Fruit fly (Drosophila melanogaster) whole organism, embryonic: ENCODE measurements around the gene CG14352.

Experiments
- Aef1 ChIP-seq: fragments of 200-800 bp; sonication (Bioruptor generic); IDR thresholded peaks from 3 replicates; pipeline ENCODE4 v1.3.6; 2022; ENCODE audit warnings: missing biosample characterization, missing genetic modification characterization
- C15 ChIP-seq: fragments of 200-800 bp; sonication (Bioruptor generic); IDR thresholded peaks from 3 replicates; pipeline ENCODE4 v1.3.6; 2022; ENCODE audit warnings: missing biosample characterization, missing genetic modification characterization
- CG11093 ChIP-seq: fragments of 200-800 bp; sonication (Bioruptor generic); IDR thresholded peaks from 3 replicates; pipeline ENCODE4 v1.3.6; 2022; ENCODE audit warnings: missing biosample characterization, missing genetic modification characterization
- CG14667 ChIP-seq: fragments of 200-800 bp; sonication (Bioruptor generic); IDR thresholded peaks from 2 replicates; pipeline ENCODE4 v1.3.6; 2022; ENCODE audit warnings: missing biosample characterization, missing genetic modification characterization
- CG1602 ChIP-seq: fragments of 200-800 bp; sonication (Bioruptor generic); optimal IDR thresholded peaks from 3 replicates; lab custom pipeline; 2016; ENCODE audit warnings: missing biosample characterization, missing genetic modification characterization
- CG17829 ChIP-seq: fragments of 200-800 bp; optimal IDR thresholded peaks from 2 replicates; lab custom pipeline; 2019; ENCODE audit warnings: missing biosample characterization, mild to moderate bottlenecking, missing genetic modification characterization, moderate library complexity
- CG18599 ChIP-seq: fragments of 200-800 bp; sonication (Bioruptor generic); optimal IDR thresholded peaks from 3 replicates; lab custom pipeline; 2017; ENCODE audit warnings: missing biosample characterization, missing genetic modification characterization, mild to moderate bottlenecking, moderate library complexity, missing genetic modification reagents
- CG18764 ChIP-seq: fragments of 200-800 bp; sonication (Bioruptor generic); optimal IDR thresholded peaks from 3 replicates; lab custom pipeline; 2016; ENCODE audit warnings: missing biosample characterization, missing genetic modification characterization
- CG2712 ChIP-seq: fragments of 200-800 bp; optimal IDR thresholded peaks from 3 replicates; lab custom pipeline; 2019; ENCODE audit warnings: missing biosample characterization, mild to moderate bottlenecking, missing genetic modification characterization, moderate library complexity
- CG31224 ChIP-seq: fragments of 200-800 bp; sonication (Bioruptor generic); IDR thresholded peaks from 2 replicates; pipeline ENCODE4 v1.3.6; 2022; ENCODE audit warnings: missing biosample characterization, missing genetic modification characterization
- CG3726 ChIP-seq: fragments of 200-800 bp; sonication (Bioruptor generic); IDR thresholded peaks from 3 replicates; pipeline ENCODE4, ENCODE4 v1.3.6; 2022; ENCODE audit warnings: missing biosample characterization, missing genetic modification characterization
- CG3847 ChIP-seq: fragments of 200-800 bp; sonication (Bioruptor generic); IDR thresholded peaks from 2 replicates; pipeline ENCODE4 v1.3.6; 2022; ENCODE audit warnings: missing biosample characterization, missing genetic modification characterization
- CG3995 ChIP-seq: fragments of 200-800 bp; sonication (Bioruptor generic); optimal IDR thresholded peaks from 3 replicates; lab custom pipeline; 2016; ENCODE audit warnings: missing biosample characterization, missing genetic modification characterization
- CG4854 ChIP-seq: fragments of 200-800 bp; sonication (Bioruptor generic); optimal IDR thresholded peaks from 2 replicates; lab custom pipeline; 2016; ENCODE audit warnings: missing biosample characterization, missing genetic modification characterization, inconsistent platforms
- CG6854 ChIP-seq: fragments of 200-800 bp; sonication (Bioruptor generic); optimal IDR thresholded peaks from 3 replicates; lab custom pipeline; 2017; ENCODE audit warnings: missing biosample characterization, mild to moderate bottlenecking, missing genetic modification characterization
- CG7357 ChIP-seq: fragments of 200-800 bp; sonication (Bioruptor generic); IDR thresholded peaks from 3 replicates; pipeline ENCODE4 v1.3.6; 2022; ENCODE audit warnings: missing biosample characterization, missing genetic modification characterization
- CkIIα-i1 ChIP-seq: fragments of 200-800 bp; sonication (Bioruptor generic); IDR thresholded peaks from 2 replicates; pipeline ENCODE4 v1.3.6; 2022; ENCODE audit warnings: missing biosample characterization, missing genetic modification characterization
- H2.0 ChIP-seq: fragments of 200-800 bp; sonication (Bioruptor generic); IDR thresholded peaks from 2 replicates; pipeline ENCODE4 v1.3.6; 2022; ENCODE audit warnings: missing biosample characterization, missing genetic modification characterization
- HmgZ ChIP-seq: fragments of 200-800 bp; sonication (Bioruptor generic); optimal IDR thresholded peaks from 2 replicates; lab custom pipeline; 2018; ENCODE audit warnings: missing biosample characterization, mild to moderate bottlenecking, missing genetic modification characterization
- MBD-R2 ChIP-seq: fragments of 200-800 bp; sonication (Bioruptor generic); IDR thresholded peaks from 2 replicates; pipeline ENCODE4 v1.3.6; 2022; ENCODE audit warnings: missing biosample characterization, missing genetic modification characterization
- Mrtf ChIP-seq: fragments of 200-800 bp; sonication (Bioruptor generic); IDR thresholded peaks from 3 replicates; pipeline ENCODE4 v1.3.6; 2022; ENCODE audit warnings: missing biosample characterization, missing genetic modification characterization
- Ptx1 ChIP-seq: fragments of 200-800 bp; sonication (Bioruptor generic); IDR thresholded peaks from 2 replicates; pipeline ENCODE4 v1.3.6; 2022; ENCODE audit warnings: missing biosample characterization, missing genetic modification characterization
- Sin3A ChIP-seq: fragments of >200 bp; optimal IDR thresholded peaks from 2 replicates; lab custom pipeline; 2018
- Usf ChIP-seq: fragments of 200-800 bp; sonication (Bioruptor generic); optimal IDR thresholded peaks from 2 replicates; lab custom pipeline; 2017; ENCODE audit warnings: missing genotype, missing biosample characterization, missing genetic modification characterization
- amos ChIP-seq: fragments of 200-800 bp; sonication (Bioruptor generic); IDR thresholded peaks from 2 replicates; pipeline ENCODE4 v1.3.6; 2022; ENCODE audit warnings: missing biosample characterization, missing genetic modification characterization; ENCODE audit not compliant: partially characterized antibody
- aop ChIP-seq: fragments of 200-800 bp; sonication (Bioruptor generic); IDR thresholded peaks from 2 replicates; pipeline ENCODE4 v1.3.6; 2022; ENCODE audit warnings: missing biosample characterization, missing genetic modification characterization
- ash1 ChIP-seq: fragments of 200-800 bp; sonication (Bioruptor generic); optimal IDR thresholded peaks from 2 replicates; lab custom pipeline; 2018; ENCODE audit warnings: missing biosample characterization, mild to moderate bottlenecking, missing genetic modification characterization
- bcd ChIP-seq: fragments of 200-800 bp; sonication (Bioruptor generic); optimal IDR thresholded peaks from 2 replicates; lab custom pipeline; 2017; ENCODE audit warnings: missing biosample characterization, mild to moderate bottlenecking, missing genetic modification characterization
- ci ChIP-seq: fragments of 200-800 bp; sonication (Bioruptor generic); IDR thresholded peaks from 3 replicates; pipeline ENCODE4 v1.3.6; 2022; ENCODE audit warnings: missing biosample characterization, missing genetic modification characterization
- da ChIP-seq: fragments of 200-800 bp; sonication (Bioruptor generic); optimal IDR thresholded peaks from 2 replicates; lab custom pipeline; 2016; ENCODE audit warnings: missing biosample characterization, missing genetic modification characterization
- dm ChIP-seq: fragments of 200-800 bp; sonication (Bioruptor generic); optimal IDR thresholded peaks from 3 replicates; lab custom pipeline; 2016; ENCODE audit warnings: missing biosample characterization, missing genetic modification characterization
- dmrt11E ChIP-seq: fragments of 200-800 bp; sonication (Bioruptor generic); optimal IDR thresholded peaks from 3 replicates; lab custom pipeline; 2018; ENCODE audit warnings: missing biosample characterization, mild to moderate bottlenecking, missing genetic modification characterization, moderate library complexity
- dysf ChIP-seq: fragments of 200-800 bp; sonication (Bioruptor generic); IDR thresholded peaks from 3 replicates; pipeline ENCODE4 v1.3.6; 2022; ENCODE audit warnings: missing biosample characterization, missing genetic modification characterization
- exex ChIP-seq: fragments of 200-800 bp; sonication (Bioruptor generic); optimal IDR thresholded peaks from 4 replicates; lab custom pipeline; 2018; ENCODE audit warnings: missing biosample characterization, mild to moderate bottlenecking, missing genetic modification characterization, moderate library complexity
- fd3F ChIP-seq: fragments of 200-800 bp; sonication (Bioruptor generic); optimal IDR thresholded peaks from 2 replicates; lab custom pipeline; 2018; ENCODE audit warnings: missing biosample characterization, mild to moderate bottlenecking, missing genetic modification characterization, moderate library complexity
- gce ChIP-seq: fragments of 200-800 bp; sonication (Bioruptor generic); IDR thresholded peaks from 3 replicates; pipeline ENCODE4 v1.3.6; 2022; ENCODE audit warnings: missing biosample characterization, missing genetic modification characterization
- gsb-n ChIP-seq: fragments of 200-800 bp; sonication (Bioruptor generic); optimal IDR thresholded peaks from 3 replicates; lab custom pipeline; 2018; ENCODE audit warnings: missing biosample characterization, mild to moderate bottlenecking, missing genetic modification characterization
- her ChIP-seq: fragments of 200-800 bp; sonication (Bioruptor generic); optimal IDR thresholded peaks from 2 replicates; lab custom pipeline; 2016; ENCODE audit warnings: missing biosample characterization, missing genetic modification characterization
- inv ChIP-seq: fragments of 200-800 bp; sonication (Bioruptor generic); IDR thresholded peaks from 2 replicates; pipeline ENCODE4 v1.3.6; 2022; ENCODE audit warnings: missing biosample characterization, missing genetic modification characterization; ENCODE audit not compliant: partially characterized antibody
- jumu ChIP-seq: fragments of 200-800 bp; sonication (Bioruptor generic); optimal IDR thresholded peaks from 3 replicates; lab custom pipeline; 2016; ENCODE audit warnings: missing biosample characterization, missing genetic modification characterization
- ken ChIP-seq: fragments of 200-800 bp; sonication (Bioruptor generic); IDR thresholded peaks from 3 replicates; pipeline ENCODE4 v1.3.6; 2022; ENCODE audit warnings: missing biosample characterization, missing genetic modification characterization
- nau ChIP-seq: fragments of 200-800 bp; sonication (Bioruptor generic); optimal IDR thresholded peaks from 3 replicates; lab custom pipeline; 2017; ENCODE audit warnings: missing biosample characterization, mild to moderate bottlenecking, missing genetic modification characterization, missing genetic modification reagents
- nom ChIP-seq: fragments of 200-800 bp; sonication (Bioruptor generic); optimal IDR thresholded peaks from 2 replicates; lab custom pipeline; 2017; ENCODE audit warnings: missing biosample characterization, missing genetic modification characterization, mild to moderate bottlenecking, moderate library complexity, missing genetic modification reagents
- peb ChIP-seq: fragments of 200-800 bp; sonication (Bioruptor generic); IDR thresholded peaks from 2 replicates; pipeline ENCODE4 v1.3.6; 2022; ENCODE audit warnings: missing biosample characterization, missing genetic modification characterization
- pum ChIP-seq: fragments of 200-800 bp; sonication (Bioruptor generic); optimal IDR thresholded peaks from 2 replicates; lab custom pipeline; 2016; ENCODE audit warnings: missing biosample characterization, missing genetic modification characterization
- schlank ChIP-seq: fragments of 200-800 bp; sonication (Bioruptor generic); optimal IDR thresholded peaks from 2 replicates; lab custom pipeline; 2018; ENCODE audit warnings: missing biosample characterization, mild to moderate bottlenecking, missing genetic modification characterization
- sens ChIP-seq: fragments of 200-800 bp; sonication (Bioruptor generic); peaks from one replicate; lab custom pipeline; 2016; ENCODE audit warnings: missing biosample characterization, missing genetic modification characterization
- sens-2 ChIP-seq: fragments of 200-800 bp; sonication (Bioruptor generic); IDR thresholded peaks from 2 replicates; pipeline ENCODE4 v1.3.6; 2022; ENCODE audit warnings: missing biosample characterization, missing genetic modification characterization
- sug ChIP-seq: fragments of 200-800 bp; optimal IDR thresholded peaks from 2 replicates; lab custom pipeline; 2019; ENCODE audit warnings: missing biosample characterization, mild to moderate bottlenecking, missing genetic modification characterization, moderate library complexity
- tna ChIP-seq: fragments of 200-800 bp; sonication (Bioruptor generic); IDR thresholded peaks from 2 replicates; pipeline ENCODE4 v1.3.6; 2022; ENCODE audit warnings: missing biosample characterization, missing genetic modification characterization; ENCODE audit not compliant: partially characterized antibody
- unpg ChIP-seq: fragments of 200-800 bp; sonication (Bioruptor generic); optimal IDR thresholded peaks from 3 replicates; lab custom pipeline; 2018; ENCODE audit warnings: missing biosample characterization, mild to moderate bottlenecking, missing genetic modification characterization, moderate library complexity
- zfh2 ChIP-seq: fragments of 200-800 bp; sonication (Bioruptor generic); optimal IDR thresholded peaks from 2 replicates; lab custom pipeline; 2016; ENCODE audit warnings: missing biosample characterization, missing genetic modification characterization

Gene CG14352

DNA sequence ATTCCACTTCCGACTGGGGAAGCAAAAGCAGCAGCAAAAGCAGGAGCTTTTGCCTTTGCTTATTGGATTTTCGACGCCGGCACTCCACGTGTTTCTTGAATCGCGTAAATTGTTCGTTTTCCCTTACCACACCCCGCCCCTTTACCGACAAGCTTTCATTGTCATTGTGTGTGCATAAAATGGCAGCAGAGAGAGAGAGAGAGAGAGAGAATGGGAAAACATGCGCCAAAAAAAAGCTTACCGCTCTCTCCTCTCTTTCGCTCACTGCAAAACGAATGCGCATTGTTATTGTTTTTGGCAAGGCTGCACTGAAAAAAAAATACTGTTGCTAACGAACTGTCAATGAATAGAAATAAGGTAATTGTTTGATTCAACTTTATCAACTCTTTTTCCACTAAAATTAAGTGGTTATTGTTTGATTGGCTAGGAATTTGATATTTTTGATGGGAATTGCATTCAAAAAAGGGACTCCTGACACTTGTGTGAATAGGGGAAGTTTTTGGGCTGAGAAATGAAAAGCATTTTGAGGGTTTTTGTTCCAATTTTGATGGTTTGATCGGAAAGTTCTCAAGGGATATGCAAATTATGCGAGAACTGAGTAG is 38.7 kb downstream of the CG14352 start (continued):
- peak; percentile 48 for TF ChIP-seq unpg (GFP tag; lab: Kevin White, UChicago)
- peak; percentile 43 for TF ChIP-seq her (GFP tag; lab: Kevin White, UChicago)
- no peak for TF ChIP-seq CG18764 (GFP tag; lab: Kevin White, UChicago)
- TF ChIP-seq MBD-R2 (GFP tag; lab: Robert Waterston, UW) = no peak
- no peak for TF ChIP-seq jumu (GFP tag; lab: Kevin White, UChicago)
- TF ChIP-seq C15 (GFP tag; lab: Robert Waterston, UW) = no peak
- TF ChIP-seq CG14667 (GFP tag; lab: Robert Waterston, UW) = no peak
- TF ChIP-seq peb (GFP tag; lab: Robert Waterston, UW) = no peak
- no peak for TF ChIP-seq inv (GFP tag; lab: Robert Waterston, UW)
- TF ChIP-seq sens-2 (GFP tag; lab: Robert Waterston, UW) = peak; percentile 4; the same call in 1 of the 2 replicates
- peak; percentile 10 for TF ChIP-seq Aef1 (GFP tag; lab: Robert Waterston, UW)
- TF ChIP-seq CG3726 (GFP tag; lab: Robert Waterston, UW) = 0 out of 3 replicates have a peak, but pooled peaks have one; percentile 6
- TF ChIP-seq ken (GFP tag; lab: Robert Waterston, UW) = peak; percentile 63
- no peak for TF ChIP-seq ash1 (GFP tag; lab: Kevin White, UChicago)
- no peak for TF ChIP-seq schlank
- TF ChIP-seq gsb-n (tag; lab: Kevin White, UChicago) = no peak
- no peak for TF ChIP-seq pum
- TF ChIP-seq dmrt11E (tag; lab: Kevin White, UChicago) = no peak
- no peak for TF ChIP-seq CG1602 (GFP tag; lab: Kevin White, UChicago)
- peak; percentile 13 for TF ChIP-seq nom (GFP tag; lab: Kevin White, UChicago)
- no peak for TF ChIP-seq zfh2
- TF ChIP-seq Usf = no peak
- peak; percentile 53 for TF ChIP-seq CG2712 (tag; lab: Kevin White, UChicago)
- no peak for TF ChIP-seq Mrtf (GFP tag; lab: Robert Waterston, UW)
- no peak for TF ChIP-seq exex
- TF ChIP-seq CG3995 = no peak
- TF ChIP-seq H2.0 (GFP tag; lab: Robert Waterston, UW) = peak; percentile 33; the same call in 1 of the 2 replicates
- TF ChIP-seq bcd = no peak
- no peak for TF ChIP-seq HmgZ (tag; lab: Kevin White, UChicago)
- TF ChIP-seq CG6854 = no peak
- TF ChIP-seq sens = peak; percentile 81
- TF ChIP-seq CG3847 = no peak
- no peak for TF ChIP-seq Sin3A (lab: Kevin White, UChicago)
- TF ChIP-seq nau (GFP tag; lab: Kevin White, UChicago) = no peak
- TF ChIP-seq aop (GFP tag; lab: Robert Waterston, UW) = no peak
- TF ChIP-seq ci (GFP tag; lab: Robert Waterston, UW) = peak; percentile 20; the same call in 1 of the 3 replicates
- no peak for TF ChIP-seq fd3F
- TF ChIP-seq CG17829 (tag; lab: Kevin White, UChicago) = peak; percentile 37
- TF ChIP-seq dm (GFP tag; lab: Kevin White, UChicago) = peak; percentile 43
- TF ChIP-seq Ptx1 = peak; percentile 4
- TF ChIP-seq gce = peak; percentile 53; the same call in 1 of the 3 replicates
- TF ChIP-seq CG7357 (GFP tag; lab: Robert Waterston, UW) = no peak
- no peak for TF ChIP-seq tna (GFP tag; lab: Robert Waterston, UW)
- TF ChIP-seq CkIIα-i1 = no peak
- no peak for TF ChIP-seq da
- no peak for TF ChIP-seq CG18599 (GFP tag; lab: Kevin White, UChicago)
- no peak for TF ChIP-seq CG11093
- TF ChIP-seq CG4854 (GFP tag; lab: Kevin White, UChicago) = no peak
- no peak for TF ChIP-seq amos (GFP tag; lab: Robert Waterston, UW)
- TF ChIP-seq CG31224 (GFP tag; lab: Robert Waterston, UW) = no peak
- peak; percentile 3; the same call in 1 of the 3 replicates for TF ChIP-seq dysf (GFP tag; lab: Robert Waterston, UW)
- peak; percentile 65 for TF ChIP-seq sug
